Fruit fly (Drosophila melanogaster): Measurements from ENCODE around the gene Had1.

Had1 gene

DNA sequence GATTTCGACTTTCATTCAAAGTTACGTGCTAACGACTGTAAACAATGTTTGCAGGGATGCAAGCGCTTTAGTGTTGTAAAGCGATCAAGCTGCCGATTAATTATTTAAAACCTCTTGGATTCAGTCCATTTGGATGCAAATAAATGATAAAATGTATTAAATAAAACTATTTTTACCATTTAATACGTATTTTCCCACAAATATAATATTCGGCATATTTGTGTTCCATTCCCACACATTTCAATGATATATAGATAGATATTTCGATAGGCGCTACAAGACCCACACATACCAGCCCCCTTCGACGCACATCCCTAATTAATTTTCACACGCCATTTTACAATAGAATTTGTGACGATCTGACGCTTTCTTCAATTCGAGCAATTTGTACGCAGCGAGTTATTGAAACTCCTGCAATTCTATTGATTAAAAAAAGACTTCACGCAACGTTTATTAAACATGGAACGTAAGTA is 19.9 kb downstream of the Had1 start, which contains the start of the genes CG32576 and caz (continued):
- TF ChIP-seq seq (GFP tag; IDR thresholded peaks at IDR 0.05) (no peak), tll (GFP tag; optimal IDR thresholded peaks at IDR 0.05) (peak in 1 of 2 experiments; percentile 11), slbo (GFP tag; IDR thresholded peaks at IDR 0.05) (peak; percentile 24; the same call in 1 of the 2 replicates), CG1233 (GFP tag; optimal IDR thresholded peaks at IDR 0.05) (no peak), zen2 (GFP tag; IDR thresholded peaks at IDR 0.05; ENCODE audit: partially characterized antibody) (no peak; the same call in 2 of the 3 replicates), grn (GFP tag; optimal IDR thresholded peaks at IDR 0.05) (no peak), CG2120 (GFP tag; optimal IDR thresholded peaks at IDR 0.05) (peak; percentile 57), D19B (GFP tag; optimal IDR thresholded peaks at IDR 0.05) (no peak), Usf (GFP tag; optimal IDR thresholded peaks at IDR 0.05) (no peak), CG14014 (GFP tag; IDR thresholded peaks at IDR 0.05) (no peak), onecut (GFP tag; IDR thresholded peaks at IDR 0.05) (no peak), en (GFP tag; optimal IDR thresholded peaks at IDR 0.05) (no peak), CG4404 (GFP tag; IDR thresholded peaks at IDR 0.05) (no peak; the same call in 1 of the 2 replicates), CG17328 (GFP tag; IDR thresholded peaks at IDR 0.05) (no peak), bcd (GFP tag; optimal IDR thresholded peaks at IDR 0.05) (no peak), CG7556 (GFP tag; optimal IDR thresholded peaks at IDR 0.05) (peak; percentile 32), Gsc (GFP tag; IDR thresholded peaks at IDR 0.05) (no peak), MBD-R2 (GFP tag; IDR thresholded peaks at IDR 0.05) (peak; percentile 73), CG6791 (GFP tag; IDR thresholded peaks at IDR 0.05; ENCODE audit: partially characterized antibody) (no peak), BEAF-32 (GFP tag; optimal IDR thresholded peaks at IDR 0.05) (peak; percentile 80), CTCF (GFP tag; optimal IDR thresholded peaks at IDR 0.05) (peak; percentile 47), B-H2 (GFP tag; optimal IDR thresholded peaks at IDR 0.05) (peak; percentile 52), Atf3 (GFP tag; optimal IDR thresholded peaks at IDR 0.05) (no peak), trh (GFP tag; optimal IDR thresholded peaks at IDR 0.05) (no peak), CG11504 (tag; optimal IDR thresholded peaks at IDR 0.05) (no peak), z (GFP tag; IDR thresholded peaks at IDR 0.05) (no peak), ttk (GFP tag; IDR thresholded peaks at IDR 0.05) (no peak), pnt (GFP tag; optimal IDR thresholded peaks at IDR 0.05) (no peak), Scr (GFP tag; IDR thresholded peaks at IDR 0.05; ENCODE audit: partially characterized antibody) (peak; percentile 76), insv (GFP tag; optimal IDR thresholded peaks at IDR 0.05) (no peak), ftz-f1 (GFP tag; optimal IDR thresholded peaks at IDR 0.05) (no peak), CG4424 (GFP tag; optimal IDR thresholded peaks at IDR 0.05) (peak; percentile 28), CG7786 (GFP tag; optimal IDR thresholded peaks at IDR 0.05) (no peak), corto (GFP tag; optimal IDR thresholded peaks at IDR 0.05) (no peak), gcm (GFP tag; optimal IDR thresholded peaks at IDR 0.05) (no peak), NFAT (GFP tag; IDR thresholded peaks at IDR 0.05) (no peak), disco-r (GFP tag; optimal IDR thresholded peaks at IDR 0.05) (no peak), hth (optimal IDR thresholded peaks at IDR 0.05) (no peak), Hr3 (GFP tag; optimal IDR thresholded peaks at IDR 0.05) (peak; percentile 37), CG14710 (tag; optimal IDR thresholded peaks at IDR 0.05) (peak; percentile 81), sug (tag; optimal IDR thresholded peaks at IDR 0.05) (peak; percentile 65), nerfin-2 (GFP tag; IDR thresholded peaks at IDR 0.05; ENCODE audit: partially characterized antibody) (no peak), CG3726 (GFP tag; IDR thresholded peaks at IDR 0.05) (no peak), knrl (GFP tag; IDR thresholded peaks at IDR 0.05; ENCODE audit: partially characterized antibody) (peak; percentile 79), CoRest (tag; optimal IDR thresholded peaks at IDR 0.05) (peak; percentile 28), prd (optimal IDR thresholded peaks at IDR 0.05) (no peak), prd (GFP tag; IDR thresholded peaks at IDR 0.05) (peak; percentile 42; the same call in 1 of the 3 replicates), kni (GFP tag; optimal IDR thresholded peaks at IDR 0.05) (no peak), salm (tag; optimal IDR thresholded peaks at IDR 0.05) (no peak), CG3281 (GFP tag; optimal IDR thresholded peaks at IDR 0.05) (no peak), CG31365 (tag; optimal IDR thresholded peaks at IDR 0.05) (no peak), CG8765 (GFP tag; IDR thresholded peaks at IDR 0.05) (no peak)

Measured in whole organism, embryonic.